Fruit fly (Drosophila melanogaster): Measurements from ENCODE around the gene Zyx.

DNA sequence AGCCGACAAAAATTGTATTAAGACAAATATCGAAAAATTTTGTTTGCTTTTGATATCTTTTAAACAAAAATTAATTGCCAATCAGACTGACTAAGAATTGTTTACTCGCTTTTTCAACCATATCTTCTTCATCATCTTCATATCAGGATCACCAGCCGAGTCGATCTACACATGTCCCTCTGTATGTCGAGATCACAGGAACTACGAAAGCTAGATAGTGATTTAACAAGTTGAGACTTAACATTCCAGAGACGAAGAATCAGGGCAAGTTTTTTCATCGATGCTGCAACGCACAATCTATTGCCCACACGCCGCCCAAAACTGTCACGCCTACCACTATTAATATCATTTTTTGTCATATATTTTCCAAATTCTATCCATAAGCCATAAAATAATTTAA, 33.7 kb downstream of the Zyx start, which contains the start of gene ATPsynbeta:
- TF ChIP-seq br (GFP tag; optimal IDR thresholded peaks at IDR 0.05) = no peak
- TF ChIP-seq Sp1 (GFP tag; optimal IDR thresholded peaks at IDR 0.05) = no peak
- TF ChIP-seq h (GFP tag; optimal IDR thresholded peaks at IDR 0.05) = no peak
- TF ChIP-seq GATAd (GFP tag; optimal IDR thresholded peaks at IDR 0.05) = no peak
- TF ChIP-seq psq (GFP tag; optimal IDR thresholded peaks at IDR 0.05) = no peak
- TF ChIP-seq CrebA (GFP tag; optimal IDR thresholded peaks at IDR 0.05; ENCODE audit: borderline replicate concordance) = no peak
- TF ChIP-seq brk (GFP tag; optimal IDR thresholded peaks at IDR 0.05) = no peak
- TF ChIP-seq Vsx2 (GFP tag; optimal IDR thresholded peaks at IDR 0.05; ENCODE audit: partially characterized antibody) = no peak
- no peak for TF ChIP-seq OdsH (GFP tag; optimal IDR thresholded peaks at IDR 0.05)
- peak; percentile 23 for TF ChIP-seq Dfd (GFP tag; optimal IDR thresholded peaks at IDR 0.05)
- TF ChIP-seq tai (GFP tag; optimal IDR thresholded peaks at IDR 0.05) = no peak
- no peak for TF ChIP-seq Dif (GFP tag; optimal IDR thresholded peaks at IDR 0.05; ENCODE audit: partially characterized antibody)
- TF ChIP-seq Hr78 (GFP tag; optimal IDR thresholded peaks at IDR 0.05) = peak; percentile 1
- TF ChIP-seq jim (GFP tag; optimal IDR thresholded peaks at IDR 0.05) = no peak
